Fruit fly (Drosophila melanogaster) ovary, adult (tissue): ENCODE measurements around the gene PTPMT1.

Experiments
- CG17801 ChIP-seq: fragments of 200-800 bp; optimal IDR thresholded peaks from 2 replicates; lab custom pipeline; 2019; ENCODE audit warnings: missing biosample characterization, mild to moderate bottlenecking, missing genetic modification characterization, moderate library complexity; ENCODE audit not compliant: partially characterized antibody

The PTPMT1 gene

dm6 chr3R:23786768-23787631, 28.9 kb downstream of the PTPMT1 start:
- peak; percentile 77 for TF ChIP-seq CG17801 (GFP tag; lab: Kevin White, UChicago)

DNA sequence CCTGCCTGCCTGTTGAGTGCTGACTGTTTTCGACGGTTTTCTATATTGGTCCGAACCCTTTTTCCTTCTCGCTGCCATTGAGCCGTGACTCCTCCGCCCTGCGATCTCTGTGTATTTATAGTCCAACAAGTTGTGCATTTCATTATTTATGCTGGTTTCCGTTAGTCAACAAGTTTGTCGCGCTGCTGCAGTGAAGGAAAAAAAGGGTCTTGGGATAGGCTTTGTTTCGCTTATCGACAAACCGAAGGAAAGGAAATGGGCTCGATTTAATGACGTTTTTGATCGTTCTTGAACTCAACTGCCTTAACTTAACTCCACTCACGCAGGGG, 29.5 kb downstream of the PTPMT1 start:
- TF ChIP-seq CG17801 (GFP tag; lab: Kevin White, UChicago): no peak

dm6 chr3R:23788406-23789021, 30.4 kb downstream of the PTPMT1 start:
- no peak for TF ChIP-seq CG17801 (GFP tag; lab: Kevin White, UChicago)

dm6 chr3R:23789584-23789983, 31.4 kb downstream of the PTPMT1 start:
- no peak for TF ChIP-seq CG17801 (GFP tag; lab: Kevin White, UChicago)

dm6 chr3R:23790483-23791175, 32.5 kb downstream of the PTPMT1 start:
- TF ChIP-seq CG17801 (GFP tag; lab: Kevin White, UChicago): peak; percentile 29

DNA sequence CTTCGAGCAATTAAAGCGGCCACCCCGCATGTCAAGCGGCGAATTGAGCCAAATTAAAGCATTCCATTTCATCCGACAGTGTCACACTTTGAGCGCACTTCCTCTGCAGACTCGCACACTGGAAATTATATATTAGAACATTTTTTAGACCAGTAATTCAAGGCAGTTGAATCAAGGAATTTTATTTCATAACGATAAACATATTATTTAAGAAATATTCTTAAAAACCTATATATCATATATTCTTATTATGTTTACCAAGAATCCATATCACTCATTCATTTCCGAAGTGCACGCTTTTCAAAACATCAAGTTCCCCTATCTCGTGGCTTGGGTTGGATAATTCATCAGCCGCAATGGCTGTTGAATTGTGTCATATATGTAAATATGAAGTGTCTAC, 33.4 kb downstream of the PTPMT1 start:
- TF ChIP-seq CG17801 (GFP tag; lab: Kevin White, UChicago): no peak

- peak; percentile 30 for TF ChIP-seq CG17801 (GFP tag; lab: Kevin White, UChicago)
Observed at dm6 chr3R:23803668-23804067, 45.5 kb downstream of the PTPMT1 start, which contains the start of gene CG34355. Gene CG34355, plus strand, starts transcription at chr3R:23803859.
